Worm (Caenorhabditis elegans) whole organism, young adult: ENCODE data around the gene T11G6.5.

ENCODE experiments used
- B0019.2 ChIP-seq: fragments of 200-800 bp; sonication (Bioruptor generic); conservative IDR thresholded peaks from 2 replicates; pipeline ENCODE4 v1.3.6; 2022; ENCODE audit warnings: missing genetic modification reagents, missing genetic modification characterization, missing compliant biosample characterization
- F37B4.10 ChIP-seq: fragments of 200-800 bp; sonication (Bioruptor generic); IDR thresholded peaks from 2 replicates; pipeline ENCODE4 v1.3.6; 2022; ENCODE audit warnings: missing genetic modification characterization, missing compliant biosample characterization
- F39B2.1 ChIP-seq: fragments of 200-800 bp; sonication (Bioruptor generic); IDR thresholded peaks from 2 replicates; pipeline ENCODE4 v1.3.6; 2022; ENCODE audit warnings: missing genetic modification reagents, missing genetic modification characterization, missing compliant biosample characterization
- F49E8.2 ChIP-seq: sonication (generic microtip); optimal IDR thresholded peaks from 3 replicates; lab custom pipeline; 2017; ENCODE audit warnings: missing genetic modification characterization, mild to moderate bottlenecking, missing compliant biosample characterization, antibody characterized with exemption, moderate library complexity; ENCODE audit not compliant: insufficient read depth
- F57A8.1 ChIP-seq: fragments of 200-800 bp; sonication (Bioruptor generic); optimal IDR thresholded peaks from 2 replicates; lab custom pipeline; 2018; ENCODE audit warnings: mild to moderate bottlenecking, missing genetic modification characterization, moderate library complexity, missing compliant biosample characterization
- F57C9.4 ChIP-seq: sonication (generic microtip); optimal IDR thresholded peaks from 2 replicates; lab custom pipeline; 2017; ENCODE audit warnings: mild to moderate bottlenecking, missing genetic modification characterization, missing compliant biosample characterization
- K11D2.4 ChIP-seq: fragments of 200-800 bp; sonication (Bioruptor generic); IDR thresholded peaks from 2 replicates; pipeline ENCODE4 v1.3.6; 2022; ENCODE audit warnings: missing genetic modification reagents, missing genetic modification characterization, missing compliant biosample characterization
- K12H6.12 ChIP-seq: fragments of 200-800 bp; sonication (Bioruptor generic); optimal IDR thresholded peaks from 2 replicates; lab custom pipeline; 2018; ENCODE audit warnings: mild to moderate bottlenecking, missing genetic modification characterization, missing compliant biosample characterization
- T07F8.4 ChIP-seq: sonication (generic microtip); optimal IDR thresholded peaks from 2 replicates; lab custom pipeline; 2016; ENCODE audit warnings: mild to moderate bottlenecking, missing genetic modification characterization, moderate library complexity, missing compliant biosample characterization
- T26A5.8 ChIP-seq: sonication (generic microtip); optimal IDR thresholded peaks from 2 replicates; lab custom pipeline; 2016; ENCODE audit warnings: missing genetic modification characterization, missing compliant biosample characterization
- Y53F4B.3 ChIP-seq: fragments of 200-800 bp; sonication (Bioruptor generic); IDR thresholded peaks from 2 replicates; pipeline ENCODE4 v1.3.6; 2022; ENCODE audit warnings: missing genetic modification reagents, missing genetic modification characterization, missing compliant biosample characterization
- Y53G8AR.9 ChIP-seq: fragments of 200-800 bp; sonication (Bioruptor generic); conservative IDR thresholded peaks from 2 replicates; pipeline ENCODE4 v1.3.6; 2022; ENCODE audit warnings: missing genetic modification reagents, missing genetic modification characterization, missing compliant biosample characterization
- Y56A3A.18 ChIP-seq: fragments of 200-800 bp; sonication (Bioruptor generic); IDR thresholded peaks from 2 replicates; pipeline ENCODE4 v1.3.6; 2022; ENCODE audit warnings: missing genetic modification reagents, missing genetic modification characterization, missing compliant biosample characterization
- ZK185.1 ChIP-seq: sonication (generic microtip); optimal IDR thresholded peaks from 2 replicates; lab custom pipeline; 2016; ENCODE audit warnings: mild to moderate bottlenecking, missing genetic modification characterization, missing compliant biosample characterization; ENCODE audit not compliant: poor library complexity, severe bottlenecking
- aptf-3 ChIP-seq: fragments of 200-800 bp; sonication (Bioruptor generic); IDR thresholded peaks from 2 replicates; pipeline ENCODE4 v1.3.6; 2022; ENCODE audit warnings: missing genetic modification characterization, missing compliant biosample characterization
- atf-7 ChIP-seq: sonication (generic microtip); optimal IDR thresholded peaks from 2 replicates; lab custom pipeline; 2017; ENCODE audit warnings: mild to moderate bottlenecking, missing genetic modification characterization, missing compliant biosample characterization
- athp-1 ChIP-seq: sonication (generic microtip); optimal IDR thresholded peaks from 2 replicates; lab custom pipeline; 2017; ENCODE audit warnings: mild to moderate bottlenecking, missing genetic modification characterization, missing compliant biosample characterization
- attf-5 ChIP-seq: fragments of 200-800 bp; sonication (Bioruptor generic); optimal IDR thresholded peaks from 2 replicates; lab custom pipeline; 2018; ENCODE audit warnings: mild to moderate bottlenecking, missing genetic modification characterization, missing compliant biosample characterization
- bed-2 ChIP-seq: fragments of 200-800 bp; sonication (Bioruptor generic); IDR thresholded peaks from 2 replicates; pipeline ENCODE4 v1.3.6; 2022; ENCODE audit warnings: missing genetic modification reagents, missing genetic modification characterization, missing compliant biosample characterization
- cebp-1 ChIP-seq, 2 experiments: fragments of 200-800 bp in 1 of 2; sonication (Bioruptor generic) in 1 of 2; sonication (generic microtip) in 1 of 2; IDR thresholded peaks in 1 of 2; optimal IDR thresholded peaks in 1 of 2; 2 replicates each; pipeline versions ENCODE4 v1.3.6 to Lab custom; 2017 to 2022; ENCODE audit warnings: missing compliant biosample characterization in 2 of 2, missing genetic modification characterization in 2 of 2, mild to moderate bottlenecking in 1 of 2, missing genetic modification reagents in 1 of 2, moderate library complexity in 1 of 2
- ceh-100 ChIP-seq: fragments of 200-800 bp; sonication (Bioruptor generic); IDR thresholded peaks from 2 replicates; pipeline ENCODE4 v1.3.6; 2022; ENCODE audit warnings: missing genetic modification reagents, missing genetic modification characterization, missing compliant biosample characterization
- ceh-40 ChIP-seq: fragments of 200-800 bp; sonication (Bioruptor generic); IDR thresholded peaks from 2 replicates; pipeline ENCODE4 v1.3.6; 2022; ENCODE audit warnings: missing genetic modification characterization, missing compliant biosample characterization
- ceh-79 ChIP-seq: sonication (generic microtip); optimal IDR thresholded peaks from 2 replicates; lab custom pipeline; 2017; ENCODE audit warnings: mild to moderate bottlenecking, missing genetic modification characterization, missing compliant biosample characterization
- chd-7 ChIP-seq: sonication (generic microtip); optimal IDR thresholded peaks from 2 replicates; lab custom pipeline; 2016; ENCODE audit warnings: mild to moderate bottlenecking, missing genetic modification characterization, moderate library complexity, missing compliant biosample characterization
- dox-1 ChIP-seq: fragments of 200-800 bp; sonication (Bioruptor generic); IDR thresholded peaks from 2 replicates; pipeline ENCODE4 v1.3.6; 2022; ENCODE audit warnings: missing genetic modification reagents, missing genetic modification characterization, missing compliant biosample characterization
- fkh-3 ChIP-seq: sonication (generic microtip); optimal IDR thresholded peaks from 2 replicates; lab custom pipeline; 2016; ENCODE audit warnings: mild to moderate bottlenecking, missing genetic modification characterization, missing compliant biosample characterization
- hlh-26 ChIP-seq: fragments of 200-800 bp; sonication (Bioruptor generic); conservative IDR thresholded peaks from 2 replicates; pipeline ENCODE4 v1.3.6; 2022; ENCODE audit warnings: missing genetic modification reagents, missing genetic modification characterization, missing compliant biosample characterization
- hmg-1.2 ChIP-seq: fragments of 200-800 bp; sonication (Bioruptor generic); IDR thresholded peaks from 2 replicates; pipeline ENCODE4 v1.3.6; 2022; ENCODE audit warnings: missing genetic modification reagents, missing genetic modification characterization, missing compliant biosample characterization
- hsf-1 ChIP-seq: fragments of 200-800 bp; sonication (Bioruptor generic); IDR thresholded peaks from 2 replicates; pipeline ENCODE4 v1.3.6; 2022; ENCODE audit warnings: missing genetic modification reagents, missing genetic modification characterization, missing compliant biosample characterization
- let-607 ChIP-seq, 2 experiments: fragments of 200-800 bp in 1 of 2; sonication (Bioruptor generic) in 1 of 2; sonication (generic microtip) in 1 of 2; optimal IDR thresholded peaks; 2 replicates each; lab custom pipeline; 2016 to 2018; ENCODE audit warnings: mild to moderate bottlenecking in 2 of 2, missing compliant biosample characterization in 2 of 2, missing genetic modification characterization in 2 of 2, moderate library complexity in 2 of 2, missing genotype in 1 of 2
- lin-26 ChIP-seq: fragments of 200-800 bp; sonication (Bioruptor generic); IDR thresholded peaks from 2 replicates; pipeline ENCODE4 v1.3.6; 2022; ENCODE audit warnings: missing genetic modification reagents, missing genetic modification characterization, missing compliant biosample characterization
- madf-3 ChIP-seq: fragments of 200-800 bp; sonication (Bioruptor generic); IDR thresholded peaks from 2 replicates; pipeline ENCODE4 v1.3.6; 2022; ENCODE audit warnings: missing genetic modification reagents, missing genetic modification characterization, missing compliant biosample characterization
- mcd-1 ChIP-seq: fragments of 200-800 bp; sonication (Bioruptor generic); IDR thresholded peaks from 2 replicates; pipeline ENCODE4 v1.3.6; 2022; ENCODE audit warnings: missing genetic modification reagents, missing genetic modification characterization, missing compliant biosample characterization
- nfyb-1 ChIP-seq: fragments of 200-800 bp; sonication (Bioruptor generic); IDR thresholded peaks from 2 replicates; pipeline ENCODE4 v1.3.6; 2022; ENCODE audit warnings: missing genetic modification reagents, missing genetic modification characterization, missing compliant biosample characterization
- nhr-179 ChIP-seq: sonication (generic microtip); optimal IDR thresholded peaks from 2 replicates; lab custom pipeline; 2016; ENCODE audit warnings: mild to moderate bottlenecking, missing genetic modification characterization, missing compliant biosample characterization
- nhr-27 ChIP-seq: fragments of 200-800 bp; sonication (Bioruptor generic); optimal IDR thresholded peaks from 2 replicates; lab custom pipeline; 2018; ENCODE audit warnings: mild to moderate bottlenecking, missing genetic modification characterization, moderate library complexity, missing compliant biosample characterization
- nhr-80 ChIP-seq: sonication (generic microtip); optimal IDR thresholded peaks from 2 replicates; lab custom pipeline; 2016; ENCODE audit warnings: missing genetic modification characterization, missing compliant biosample characterization
- pbrm-1 ChIP-seq: fragments of 200-800 bp; sonication (Bioruptor generic); IDR thresholded peaks from 2 replicates; pipeline ENCODE4 v1.3.6; 2022; ENCODE audit warnings: missing genetic modification reagents, missing genetic modification characterization, missing compliant biosample characterization
- rec-8 ChIP-seq, 2 experiments: sonication (generic microtip); optimal IDR thresholded peaks; 2 replicates each; lab custom pipeline; 2016; ENCODE audit warnings: mild to moderate bottlenecking in 2 of 2, missing genetic modification characterization in 2 of 2, missing genetic modification reagents in 2 of 2, missing genotype in 2 of 2, missing biosample characterization in 1 of 2, missing compliant biosample characterization in 1 of 2, moderate library complexity in 1 of 2
- snpc-1.3 ChIP-seq: sonication (generic microtip); optimal IDR thresholded peaks from 2 replicates; lab custom pipeline; 2017; ENCODE audit warnings: missing genetic modification characterization, mild to moderate bottlenecking, missing compliant biosample characterization, antibody characterized with exemption, moderate library complexity, missing genotype, missing genetic modification reagents; ENCODE audit not compliant: insufficient read depth
- snpc-3.4 ChIP-seq: sonication (generic microtip); optimal IDR thresholded peaks from 2 replicates; lab custom pipeline; 2017; ENCODE audit warnings: missing genetic modification characterization, mild to moderate bottlenecking, missing compliant biosample characterization, antibody characterized with exemption, moderate library complexity, missing genotype, missing genetic modification reagents
- tbx-9 ChIP-seq: sonication (generic microtip); optimal IDR thresholded peaks from 2 replicates; lab custom pipeline; 2016; ENCODE audit warnings: borderline replicate concordance, missing genetic modification characterization, inconsistent platforms, missing compliant biosample characterization
- ztf-3 ChIP-seq: fragments of 200-800 bp; sonication (Bioruptor generic); optimal IDR thresholded peaks from 2 replicates; lab custom pipeline; 2018; ENCODE audit warnings: mild to moderate bottlenecking, missing genetic modification characterization, missing compliant biosample characterization
- ztf-6 ChIP-seq: fragments of 200-800 bp; sonication (Bioruptor generic); IDR thresholded peaks from 2 replicates; pipeline ENCODE4 v1.3.6; 2022; ENCODE audit warnings: missing genetic modification reagents, missing genetic modification characterization, missing compliant biosample characterization

Gene T11G6.5

ce11 chrIV:10820837-10821671 is 21.5 kb downstream of the T11G6.5 start:
- 0 out of 2 replicates have a peak, but pooled peaks have one; percentile 5 for TF ChIP-seq aptf-3 (GFP tag; lab: Robert Waterston, UW)
- TF ChIP-seq ceh-40 (GFP tag; lab: Robert Waterston, UW) = 0 out of 2 replicates have a peak, but pooled peaks have one; percentile 4
- TF ChIP-seq bed-2 (GFP tag; lab: Robert Waterston, UW) = no peak
- no peak for TF ChIP-seq Y56A3A.18 (GFP tag; lab: Robert Waterston, UW)
- TF ChIP-seq fkh-3 (tag; lab: Kevin White, UChicago) = peak; percentile 32
- TF ChIP-seq B0019.2 (GFP tag; lab: Robert Waterston, UW) = no peak
- TF ChIP-seq ceh-79 (tag; lab: Kevin White, UChicago) = no peak
- no peak for TF ChIP-seq Y53G8AR.9
- TF ChIP-seq lin-26 (GFP tag; lab: Robert Waterston, UW) = peak; percentile 21; the same call in 1 of the 2 replicates
- peak; percentile 68; the same call in 1 of the 2 replicates for TF ChIP-seq hsf-1 (GFP tag; lab: Robert Waterston, UW)

ce11 chrIV:10820114-10820513 is 22.4 kb downstream of the T11G6.5 start:
- TF ChIP-seq Y53F4B.3 (no peak), rec-8 (tag; optimal IDR thresholded peaks at IDR 0.05; lab: Kevin White, UChicago) (no peak), K11D2.4 (GFP tag; lab: Robert Waterston, UW) (no peak), snpc-3.4 (no peak), tbx-9 (no peak), F39B2.1 (GFP tag; lab: Robert Waterston, UW) (no peak), T07F8.4 (tag; lab: Kevin White, UChicago) (no peak), hmg-1.2 (0 out of 2 replicates have a peak, but pooled peaks have one; percentile 10), cebp-1 (GFP tag; IDR thresholded peaks at IDR 0.05; lab: Robert Waterston, UW) (no peak), cebp-1 (tag; optimal IDR thresholded peaks at IDR 0.05; lab: Kevin White, UChicago) (peak; percentile 21), ztf-3 (GFP tag; lab: Kevin White, UChicago) (no peak), F37B4.10 (GFP tag; lab: Robert Waterston, UW) (no peak), ztf-6 (GFP tag; lab: Robert Waterston, UW) (no peak), Y53G8AR.9 (no peak), ceh-100 (no peak), T26A5.8 (tag; lab: Kevin White, UChicago) (no peak), nhr-80 (tag; lab: Kevin White, UChicago) (peak; percentile 87), F57A8.1 (no peak), atf-7 (peak; percentile 33), chd-7 (tag; lab: Kevin White, UChicago) (no peak), let-607 (tag; optimal IDR thresholded peaks at IDR 0.05; lab: Kevin White, UChicago) (peak in 1 of 2 experiments; percentile 41), dox-1 (peak; percentile 37; the same call in 1 of the 2 replicates), nhr-179 (tag; lab: Kevin White, UChicago) (no peak), attf-5 (GFP tag; lab: Kevin White, UChicago) (peak; percentile 49), snpc-1.3 (tag; lab: Kevin White, UChicago) (no peak)
- TF ChIP-seq, all 124 proteins: peak for 7

ce11 chrIV:10819049-10819448 is 23.5 kb downstream of the T11G6.5 start:
- no peak for TF ChIP-seq F49E8.2 (tag; lab: Kevin White, UChicago)
- TF ChIP-seq ZK185.1 = no peak
- TF ChIP-seq mcd-1 (GFP tag; lab: Robert Waterston, UW) = no peak
- no peak for TF ChIP-seq athp-1
- TF ChIP-seq K12H6.12 = peak; percentile 35
- TF ChIP-seq nhr-27 (tag; lab: Kevin White, UChicago) = no peak
- peak; percentile 36 for TF ChIP-seq atf-7
- no peak for TF ChIP-seq nhr-80 (tag; lab: Kevin White, UChicago)
- no peak for TF ChIP-seq hlh-26
- no peak for TF ChIP-seq nfyb-1
- no peak for TF ChIP-seq F57C9.4 (tag; lab: Kevin White, UChicago)
- TF ChIP-seq F57A8.1 = no peak
- TF ChIP-seq pbrm-1 (GFP tag; lab: Robert Waterston, UW) = 0 out of 2 replicates have a peak, but pooled peaks have one; percentile 6
- TF ChIP-seq madf-3 (GFP tag; lab: Robert Waterston, UW) = no peak
